Comparison of ENCODE assay signal across 3 fruit fly cellular contexts in genomic region chr3R:30390304-30390703, dm6.
TF ChIP-seq lines count a peak whose summit lies in the region.

No protein-coding gene starts in this region.

- no peak for TF ChIP-seq CTCF in whole organism, embryonic (GFP tag; optimal IDR thresholded peaks at IDR 0.05; lab: Kevin White, UChicago)

TF ChIP-seq in whole organism, adult, 20 proteins besides CTCF, POLR2A, EP300 and RAD21:
- TF ChIP-seq kay (GFP tag; lab: Kevin White, UChicago; ENCODE audit: borderline replicate concordance) (peak; percentile 15), cnc (optimal IDR thresholded peaks at IDR 0.05; lab: Kevin White, UChicago) (no peak)

TF ChIP-seq in whole organism, embryonic, 481 proteins besides CTCF, POLR2A, EP300 and RAD21:
- TF ChIP-seq CG12942 (GFP tag; optimal IDR thresholded peaks at IDR 0.05; lab: Kevin White, UChicago) (no peak), CG34376 (GFP tag; optimal IDR thresholded peaks at IDR 0.05; lab: Kevin White, UChicago) (peak; percentile 46), D19B (GFP tag; optimal IDR thresholded peaks at IDR 0.05; lab: Kevin White, UChicago) (no peak), Med (GFP tag; lab: Kevin White, UChicago) (peak; percentile 2), ato (GFP tag; IDR thresholded peaks at IDR 0.05; lab: Robert Waterston, UW; ENCODE audit: partially characterized antibody) (no peak), CG13296 (GFP tag; optimal IDR thresholded peaks at IDR 0.05; lab: Kevin White, UChicago) (peak; percentile 4), mirr (GFP tag; optimal IDR thresholded peaks at IDR 0.05; lab: Kevin White, UChicago) (peak; percentile 91), jing (GFP tag; optimal IDR thresholded peaks at IDR 0.05; lab: Kevin White, UChicago) (no peak), CG4730 (GFP tag; IDR thresholded peaks at IDR 0.05; lab: Robert Waterston, UW) (no peak), sug (tag; optimal IDR thresholded peaks at IDR 0.05; lab: Kevin White, UChicago) (peak; percentile 28), Dp (GFP tag; optimal IDR thresholded peaks at IDR 0.05; lab: Kevin White, UChicago) (no peak), Dip3 (GFP tag; optimal IDR thresholded peaks at IDR 0.05; lab: Kevin White, UChicago) (no peak), exex (tag; optimal IDR thresholded peaks at IDR 0.05; lab: Kevin White, UChicago) (peak; percentile 70), caup (GFP tag; optimal IDR thresholded peaks at IDR 0.05; lab: Kevin White, UChicago; ENCODE audit: severe bottlenecking) (peak; percentile 30), BEAF-32 (GFP tag; optimal IDR thresholded peaks at IDR 0.05; lab: Kevin White, UChicago) (no peak), CG10543 (GFP tag; optimal IDR thresholded peaks at IDR 0.05; lab: Kevin White, UChicago) (no peak), ci (GFP tag; IDR thresholded peaks at IDR 0.05; lab: Robert Waterston, UW) (no peak), en (GFP tag; optimal IDR thresholded peaks at IDR 0.05; lab: Kevin White, UChicago) (no peak)

TF ChIP-seq in whole organism, prepupa, 60 proteins besides CTCF, POLR2A, EP300 and RAD21:
- TF ChIP-seq dsx (GFP tag; optimal IDR thresholded peaks at IDR 0.05; lab: Kevin White, UChicago; ENCODE audit: poor library complexity, severe bottlenecking) = no peak
- TF ChIP-seq svp (GFP tag; lab: Kevin White, UChicago) = peak; percentile 25
- TF ChIP-seq Eip93F (GFP tag; optimal IDR thresholded peaks at IDR 0.05; lab: Kevin White, UChicago) = no peak
- TF ChIP-seq Ets96B (tag; optimal IDR thresholded peaks at IDR 0.05; lab: Kevin White, UChicago) = no peak
- TF ChIP-seq Lpt (GFP tag; optimal IDR thresholded peaks at IDR 0.05; lab: Kevin White, UChicago) = no peak
- no peak for TF ChIP-seq spab (GFP tag; optimal IDR thresholded peaks at IDR 0.05; lab: Kevin White, UChicago)
- peak; percentile 43 for TF ChIP-seq Eip78C (GFP tag; lab: Kevin White, UChicago)
- TF ChIP-seq fkh (GFP tag; optimal IDR thresholded peaks at IDR 0.05; lab: Kevin White, UChicago) = peak; percentile 30
- no peak for TF ChIP-seq CG34406 (GFP tag; optimal IDR thresholded peaks at IDR 0.05; lab: Kevin White, UChicago)
- TF ChIP-seq esn (GFP tag; optimal IDR thresholded peaks at IDR 0.05; lab: Kevin White, UChicago) = no peak
- no peak for TF ChIP-seq vri (GFP tag; optimal IDR thresholded peaks at IDR 0.05; lab: Kevin White, UChicago)
- no peak for TF ChIP-seq CG31627 (GFP tag; optimal IDR thresholded peaks at IDR 0.05; lab: Kevin White, UChicago)
- no peak for TF ChIP-seq Hr4 (GFP tag; optimal IDR thresholded peaks at IDR 0.05; lab: Kevin White, UChicago)
- no peak for TF ChIP-seq CG7368 (GFP tag; optimal IDR thresholded peaks at IDR 0.05; lab: Kevin White, UChicago)
- no peak for TF ChIP-seq CG6276 (GFP tag; optimal IDR thresholded peaks at IDR 0.05; lab: Kevin White, UChicago)
- no peak for TF ChIP-seq pdm3 (GFP tag; optimal IDR thresholded peaks at IDR 0.05; lab: Kevin White, UChicago)
- no peak for TF ChIP-seq Sox14 (GFP tag; optimal IDR thresholded peaks at IDR 0.05; lab: Kevin White, UChicago)
- no peak for TF ChIP-seq Met (GFP tag; optimal IDR thresholded peaks at IDR 0.05; lab: Kevin White, UChicago)
- no peak for TF ChIP-seq Eip75B (GFP tag; optimal IDR thresholded peaks at IDR 0.05; lab: Kevin White, UChicago)
- TF ChIP-seq achi (GFP tag; optimal IDR thresholded peaks at IDR 0.05; lab: Kevin White, UChicago) = no peak
- no peak for TF ChIP-seq CG11762 (GFP tag; optimal IDR thresholded peaks at IDR 0.05; lab: Kevin White, UChicago; ENCODE audit: insufficient read depth)
- no peak for TF ChIP-seq Hr38 (GFP tag; optimal IDR thresholded peaks at IDR 0.05; lab: Kevin White, UChicago)
- TF ChIP-seq Gug (GFP tag; IDR thresholded peaks at IDR 0.05; lab: Robert Waterston, UW) = no peak
- TF ChIP-seq CG6163 (GFP tag; IDR thresholded peaks at IDR 0.05; lab: Robert Waterston, UW) = no peak
- TF ChIP-seq lz (GFP tag; optimal IDR thresholded peaks at IDR 0.05; lab: Kevin White, UChicago) = no peak
- TF ChIP-seq dac (GFP tag; optimal IDR thresholded peaks at IDR 0.05; lab: Kevin White, UChicago) = no peak
